Fruit fly (Drosophila melanogaster) whole organism, embryonic: ENCODE measurements around the gene HSPBAP1.

Source experiments
- Atf3 ChIP-seq: fragments of 200-800 bp; sonication (Bioruptor generic); optimal IDR thresholded peaks from 3 replicates; lab custom pipeline; 2016; ENCODE audit warnings: missing biosample characterization, missing genetic modification characterization
- BEAF-32 ChIP-seq: fragments of 200-800 bp; sonication (Bioruptor generic); optimal IDR thresholded peaks from 3 replicates; lab custom pipeline; 2017; ENCODE audit warnings: missing biosample characterization, missing genetic modification characterization, mild to moderate bottlenecking, moderate library complexity, missing genetic modification reagents
- Blimp-1 ChIP-seq: fragments of 200-800 bp; sonication (Bioruptor generic); optimal IDR thresholded peaks from 3 replicates; lab custom pipeline; 2018; ENCODE audit warnings: missing biosample characterization, missing genetic modification characterization, mild to moderate bottlenecking, moderate library complexity, missing genetic modification reagents
- CG13624 ChIP-seq: fragments of 200-800 bp; sonication (Bioruptor generic); optimal IDR thresholded peaks from 2 replicates; lab custom pipeline; 2016; ENCODE audit warnings: missing biosample characterization, missing genetic modification characterization
- CG15011 ChIP-seq: fragments of 200-800 bp; sonication (Bioruptor generic); optimal IDR thresholded peaks from 3 replicates; lab custom pipeline; 2018; ENCODE audit warnings: missing biosample characterization, mild to moderate bottlenecking, missing genetic modification characterization
- CG15073 ChIP-seq: fragments of 200-800 bp; sonication (Bioruptor generic); optimal IDR thresholded peaks from 2 replicates; lab custom pipeline; 2016; ENCODE audit warnings: missing biosample characterization, missing genetic modification characterization
- CG1602 ChIP-seq: fragments of 200-800 bp; sonication (Bioruptor generic); optimal IDR thresholded peaks from 3 replicates; lab custom pipeline; 2016; ENCODE audit warnings: missing biosample characterization, missing genetic modification characterization
- CG17186 ChIP-seq: fragments of 200-800 bp; sonication (Bioruptor generic); optimal IDR thresholded peaks from 3 replicates; lab custom pipeline; 2017; ENCODE audit warnings: missing biosample characterization, missing genetic modification reagents, missing genetic modification characterization
- CG2116 ChIP-seq: fragments of 200-800 bp; sonication (Bioruptor generic); optimal IDR thresholded peaks from 3 replicates; lab custom pipeline; 2018; ENCODE audit warnings: missing biosample characterization, mild to moderate bottlenecking, missing genetic modification characterization
- CG30020 ChIP-seq: fragments of 200-800 bp; optimal IDR thresholded peaks from 2 replicates; lab custom pipeline; 2019; ENCODE audit warnings: missing biosample characterization, mild to moderate bottlenecking, missing genetic modification characterization, moderate library complexity
- CG3163 ChIP-seq: fragments of 200-800 bp; sonication (Bioruptor generic); optimal IDR thresholded peaks from 3 replicates; lab custom pipeline; 2016; ENCODE audit warnings: missing biosample characterization, missing genetic modification characterization
- CG34224 ChIP-seq: fragments of 200-800 bp; sonication (Bioruptor generic); IDR thresholded peaks from 3 replicates; pipeline ENCODE4 v1.3.6; 2022; ENCODE audit warnings: missing biosample characterization, missing genetic modification characterization; ENCODE audit not compliant: partially characterized antibody
- CG6254 ChIP-seq: fragments of 200-800 bp; sonication (Bioruptor generic); optimal IDR thresholded peaks from 3 replicates; lab custom pipeline; 2017; ENCODE audit warnings: mild to moderate bottlenecking, missing biosample characterization, missing genetic modification reagents, missing genetic modification characterization
- CG6272 ChIP-seq: fragments of 200-800 bp; sonication (Bioruptor generic); IDR thresholded peaks from 2 replicates; pipeline ENCODE4 v1.3.6; 2022; ENCODE audit warnings: missing biosample characterization, missing genetic modification characterization
- CG7745 ChIP-seq: fragments of 200-800 bp; sonication (Bioruptor generic); optimal IDR thresholded peaks from 2 replicates; lab custom pipeline; 2018; ENCODE audit warnings: missing biosample characterization, mild to moderate bottlenecking, missing genetic modification characterization, moderate library complexity
- CG7928 ChIP-seq: fragments of 200-800 bp; sonication (Bioruptor generic); optimal IDR thresholded peaks from 2 replicates; lab custom pipeline; 2017; ENCODE audit warnings: missing biosample characterization, mild to moderate bottlenecking, missing genetic modification characterization
- CG7987 ChIP-seq: fragments of 200-800 bp; sonication (Bioruptor generic); optimal IDR thresholded peaks from 2 replicates; lab custom pipeline; 2018; ENCODE audit warnings: missing biosample characterization, mild to moderate bottlenecking, missing genetic modification characterization, moderate library complexity
- CG8388 ChIP-seq: fragments of 200-800 bp; sonication (Bioruptor generic); optimal IDR thresholded peaks from 2 replicates; lab custom pipeline; 2019; ENCODE audit warnings: missing biosample characterization, mild to moderate bottlenecking, missing genetic modification characterization, moderate library complexity
- CG8765 ChIP-seq: fragments of 200-800 bp; sonication (Bioruptor generic); IDR thresholded peaks from 2 replicates; pipeline ENCODE4 v1.3.6; 2022; ENCODE audit warnings: missing biosample characterization, missing genetic modification characterization
- CG9609 ChIP-seq: fragments of 200-800 bp; sonication (Bioruptor generic); optimal IDR thresholded peaks from 3 replicates; lab custom pipeline; 2016; ENCODE audit warnings: missing biosample characterization, missing genetic modification characterization
- CG9817 ChIP-seq: fragments of 200-800 bp; sonication (Bioruptor generic); optimal IDR thresholded peaks from 2 replicates; lab custom pipeline; 2018; ENCODE audit warnings: missing biosample characterization, mild to moderate bottlenecking, missing genetic modification characterization, moderate library complexity
- CG9876 ChIP-seq: fragments of 200-800 bp; sonication (Bioruptor generic); optimal IDR thresholded peaks from 2 replicates; lab custom pipeline; 2016; ENCODE audit warnings: missing biosample characterization, missing genetic modification characterization
- Chrac-16 ChIP-seq: fragments of 200-800 bp; sonication (Bioruptor generic); optimal IDR thresholded peaks from 3 replicates; lab custom pipeline; 2016; ENCODE audit warnings: missing biosample characterization, missing genetic modification characterization
- Drgx ChIP-seq: fragments of 200-800 bp; sonication (Bioruptor generic); IDR thresholded peaks from 2 replicates; pipeline ENCODE4 v1.3.6; 2022; ENCODE audit warnings: missing biosample characterization, missing genetic modification characterization
- E2f2 ChIP-seq: fragments of 200-800 bp; sonication (Bioruptor generic); IDR thresholded peaks from 2 replicates; pipeline ENCODE4 v1.3.6; 2022; ENCODE audit warnings: missing biosample characterization, missing genetic modification characterization
- Elba2 ChIP-seq: fragments of 200-800 bp; sonication (Bioruptor generic); optimal IDR thresholded peaks from 3 replicates; lab custom pipeline; 2016; ENCODE audit warnings: missing biosample characterization, missing genetic modification characterization
- Hey ChIP-seq: fragments of 200-800 bp; sonication (Bioruptor generic); optimal IDR thresholded peaks from 3 replicates; lab custom pipeline; 2018; ENCODE audit warnings: missing biosample characterization, mild to moderate bottlenecking, missing genetic modification characterization
- Lim3 ChIP-seq: fragments of 200-800 bp; sonication (Bioruptor generic); IDR thresholded peaks from 2 replicates; pipeline ENCODE4 v1.3.6; 2022; ENCODE audit warnings: missing biosample characterization, missing genetic modification characterization
- Max ChIP-seq: fragments of 200-800 bp; sonication (Bioruptor generic); optimal IDR thresholded peaks from 2 replicates; lab custom pipeline; 2016; ENCODE audit warnings: missing biosample characterization, mild to moderate bottlenecking, missing genetic modification characterization
- Myb ChIP-seq: fragments of 200-800 bp; sonication (Bioruptor generic); optimal IDR thresholded peaks from 2 replicates; lab custom pipeline; 2016; ENCODE audit warnings: missing biosample characterization, missing genetic modification characterization
- Trl ChIP-seq, 3 experiments: fragments of >200 bp in 2 of 3; fragments of 200-800 bp in 1 of 3; sonication (Bioruptor generic) in 1 of 3; optimal IDR thresholded peaks; 2 replicates in 1 of 3; 3 replicates in 2 of 3; lab custom pipeline; 2016 to 2017; ENCODE audit warnings: missing biosample characterization in 1 of 3, missing genetic modification characterization in 1 of 3
- ase ChIP-seq: fragments of 200-800 bp; sonication (Bioruptor generic); IDR thresholded peaks from 3 replicates; pipeline ENCODE4 v1.3.6; 2022; ENCODE audit warnings: missing biosample characterization, missing genetic modification characterization
- bcd ChIP-seq: fragments of 200-800 bp; sonication (Bioruptor generic); optimal IDR thresholded peaks from 2 replicates; lab custom pipeline; 2017; ENCODE audit warnings: missing biosample characterization, mild to moderate bottlenecking, missing genetic modification characterization
- bsh ChIP-seq, 2 experiments: fragments of 200-800 bp; sonication (Bioruptor generic); optimal IDR thresholded peaks; 2 replicates each; lab custom pipeline; 2017 to 2018; ENCODE audit warnings: mild to moderate bottlenecking in 2 of 2, missing biosample characterization in 2 of 2, missing genetic modification characterization in 2 of 2, moderate library complexity in 1 of 2
- cg ChIP-seq: fragments of 200-800 bp; sonication (Bioruptor generic); optimal IDR thresholded peaks from 3 replicates; lab custom pipeline; 2019; ENCODE audit warnings: missing biosample characterization, mild to moderate bottlenecking, missing genetic modification characterization, moderate library complexity
- chif ChIP-seq, 2 experiments: fragments of 200-800 bp; sonication (Bioruptor generic); optimal IDR thresholded peaks; 3 replicates each; lab custom pipeline; 2016; ENCODE audit warnings: missing biosample characterization in 2 of 2, missing genetic modification characterization in 2 of 2
- dpn ChIP-seq, 2 experiments: fragments of 200-800 bp; sonication (Bioruptor generic); optimal IDR thresholded peaks; 3 replicates each; lab custom pipeline; 2016; ENCODE audit warnings: missing biosample characterization in 2 of 2, missing genetic modification characterization in 2 of 2
- fru ChIP-seq: fragments of >200 bp; optimal IDR thresholded peaks from 2 replicates; lab custom pipeline; 2017
- kah ChIP-seq: fragments of 200-800 bp; sonication (Bioruptor generic); optimal IDR thresholded peaks from 2 replicates; lab custom pipeline; 2018; ENCODE audit warnings: missing biosample characterization, mild to moderate bottlenecking, missing genetic modification characterization
- nerfin-2 ChIP-seq: fragments of 200-800 bp; sonication (Bioruptor generic); IDR thresholded peaks from 2 replicates; pipeline ENCODE4 v1.3.6; 2022; ENCODE audit warnings: missing biosample characterization, missing genetic modification characterization; ENCODE audit not compliant: partially characterized antibody
- org-1 ChIP-seq: fragments of 200-800 bp; sonication (Bioruptor generic); optimal IDR thresholded peaks from 2 replicates; lab custom pipeline; 2017; ENCODE audit warnings: missing biosample characterization, missing genetic modification characterization
- peb ChIP-seq: fragments of 200-800 bp; sonication (Bioruptor generic); IDR thresholded peaks from 2 replicates; pipeline ENCODE4 v1.3.6; 2022; ENCODE audit warnings: missing biosample characterization, missing genetic modification characterization
- tgo ChIP-seq: fragments of 200-800 bp; sonication (Bioruptor generic); IDR thresholded peaks from 3 replicates; pipeline ENCODE4 v1.3.6; 2022; ENCODE audit warnings: missing biosample characterization, missing genetic modification characterization
- trh ChIP-seq: fragments of 200-800 bp; sonication (Bioruptor generic); optimal IDR thresholded peaks from 2 replicates; lab custom pipeline; 2016; ENCODE audit warnings: missing biosample characterization, missing genetic modification characterization
- vvl ChIP-seq: fragments of 200-800 bp; sonication (Bioruptor generic); IDR thresholded peaks from 2 replicates; pipeline ENCODE4 v1.3.6; 2022; ENCODE audit warnings: missing biosample characterization, missing genetic modification characterization
- wdn ChIP-seq: fragments of 200-800 bp; sonication (Bioruptor generic); IDR thresholded peaks from 2 replicates; pipeline ENCODE4 v1.3.6; 2022; ENCODE audit warnings: missing biosample characterization, missing genetic modification characterization
- wek ChIP-seq: fragments of 200-800 bp; sonication (Bioruptor generic); optimal IDR thresholded peaks from 3 replicates; lab custom pipeline; 2018; ENCODE audit warnings: missing biosample characterization, mild to moderate bottlenecking, missing genetic modification characterization, moderate library complexity
- wor ChIP-seq: fragments of 200-800 bp; sonication (Bioruptor generic); IDR thresholded peaks from 2 replicates; pipeline ENCODE4 v1.3.6; 2022; ENCODE audit warnings: missing biosample characterization, missing genetic modification characterization
- zf30C ChIP-seq: fragments of 200-800 bp; sonication (Bioruptor generic); optimal IDR thresholded peaks from 3 replicates; lab custom pipeline; 2018; ENCODE audit warnings: missing biosample characterization, mild to moderate bottlenecking, missing genetic modification characterization
- zfh2 ChIP-seq: fragments of 200-800 bp; sonication (Bioruptor generic); optimal IDR thresholded peaks from 2 replicates; lab custom pipeline; 2016; ENCODE audit warnings: missing biosample characterization, missing genetic modification characterization

The HSPBAP1 gene

DNA sequence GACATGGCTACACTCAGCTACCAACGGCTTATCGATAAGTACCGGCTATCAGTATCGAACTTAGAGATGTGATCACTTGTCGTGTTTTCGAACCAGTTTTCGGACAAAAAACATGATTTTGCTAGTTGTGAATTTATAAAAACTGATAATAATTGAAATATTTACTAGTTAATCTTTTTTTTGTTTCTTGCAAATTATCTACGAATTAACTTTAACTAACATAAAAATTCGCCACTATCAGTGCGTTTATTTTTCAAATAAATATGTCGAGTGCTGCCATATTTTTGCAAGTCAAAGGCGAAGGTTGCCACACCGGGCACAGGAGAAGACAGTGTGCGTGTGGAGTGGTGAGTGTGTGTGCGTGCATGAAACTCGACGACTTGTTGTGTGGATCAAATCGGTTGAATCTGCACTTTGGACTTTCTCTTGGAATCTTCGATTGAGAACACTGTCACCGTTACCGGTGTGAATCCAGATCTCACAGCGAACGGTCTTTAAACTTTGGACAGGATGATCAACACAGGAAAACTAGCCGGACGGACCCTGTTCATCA is 17.8 kb upstream of the HSPBAP1 start, which contains the start of gene Hsdl2 (continued):
- TF ChIP-seq dpn (GFP tag; optimal IDR thresholded peaks at IDR 0.05; lab: Kevin White, UChicago) (peak in 1 of 2 experiments; percentile 29), BEAF-32 (peak; percentile 83), fru (lab: Kevin White, UChicago) (no peak), nerfin-2 (GFP tag; lab: Robert Waterston, UW) (peak; percentile 57), tgo (GFP tag; lab: Robert Waterston, UW) (peak; percentile 48; the same call in 2 of the 3 replicates), zfh2 (peak; percentile 12), wdn (GFP tag; lab: Robert Waterston, UW) (no peak), CG7987 (GFP tag; lab: Kevin White, UChicago) (peak; percentile 28), CG8765 (GFP tag; lab: Robert Waterston, UW) (no peak), trh (no peak), peb (GFP tag; lab: Robert Waterston, UW) (peak; percentile 23; the same call in 1 of the 2 replicates), CG6272 (peak; percentile 39; the same call in 1 of the 2 replicates), vvl (GFP tag; lab: Robert Waterston, UW) (0 out of 2 replicates have a peak, but pooled peaks have one; percentile 42), CG9817 (peak; percentile 30), CG17186 (peak; percentile 37), Trl (optimal IDR thresholded peaks at IDR 0.05; lab: Kevin White, UChicago) (peak in 1 of 2 experiments; percentile 8), Trl (GFP tag; optimal IDR thresholded peaks at IDR 0.05; lab: Kevin White, UChicago) (peak; percentile 3), kah (GFP tag; lab: Kevin White, UChicago) (no peak), CG34224 (peak; percentile 72), Blimp-1 (GFP tag; lab: Kevin White, UChicago) (no peak), wek (GFP tag; lab: Kevin White, UChicago) (no peak), CG9609 (GFP tag; lab: Kevin White, UChicago) (peak; percentile 1), CG6254 (no peak), org-1 (GFP tag; lab: Kevin White, UChicago) (no peak), CG7745 (tag; lab: Kevin White, UChicago) (no peak), CG15011 (GFP tag; lab: Kevin White, UChicago) (no peak), Atf3 (GFP tag; lab: Kevin White, UChicago) (no peak), CG3163 (GFP tag; lab: Kevin White, UChicago) (no peak), Hey (tag; lab: Kevin White, UChicago) (no peak), Max (GFP tag; lab: Kevin White, UChicago) (peak; percentile 51), chif (GFP tag; optimal IDR thresholded peaks at IDR 0.05; lab: Kevin White, UChicago) (peak in 1 of 2 experiments; percentile 1), CG2116 (GFP tag; lab: Kevin White, UChicago) (peak; percentile 90), wor (no peak), CG30020 (tag; lab: Kevin White, UChicago) (no peak), CG13624 (GFP tag; lab: Kevin White, UChicago) (no peak), CG1602 (GFP tag; lab: Kevin White, UChicago) (peak; percentile 0), Myb (GFP tag; lab: Kevin White, UChicago) (peak; percentile 74), bcd (no peak), Chrac-16 (GFP tag; lab: Kevin White, UChicago) (peak; percentile 45), CG7928 (GFP tag; lab: Kevin White, UChicago) (no peak), CG8388 (GFP tag; lab: Kevin White, UChicago) (no peak), Drgx (GFP tag; lab: Robert Waterston, UW) (peak; percentile 61), E2f2 (GFP tag; lab: Robert Waterston, UW) (peak; percentile 93), ase (GFP tag; lab: Robert Waterston, UW) (no peak), CG9876 (GFP tag; lab: Kevin White, UChicago) (no peak), zf30C (GFP tag; lab: Kevin White, UChicago) (no peak), bsh (GFP tag; optimal IDR thresholded peaks at IDR 0.05; lab: Kevin White, UChicago) (no peak), CG15073 (no peak), Elba2 (GFP tag; lab: Kevin White, UChicago) (no peak), Lim3 (GFP tag; lab: Robert Waterston, UW) (no peak), cg (GFP tag; lab: Kevin White, UChicago) (peak; percentile 96)
